Fruit fly (Drosophila melanogaster) whole organism, embryonic: Measurements from ENCODE around the gene Drsl1.

Experiments used
- ATbp ChIP-seq: fragments of 200-800 bp; sonication (Bioruptor generic); optimal IDR thresholded peaks from 2 replicates; lab custom pipeline; 2017; ENCODE audit warnings: missing biosample characterization, mild to moderate bottlenecking, missing genetic modification characterization, missing genetic modification reagents
- Adf1 ChIP-seq: fragments of 200-800 bp; sonication (Bioruptor generic); IDR thresholded peaks from 2 replicates; pipeline ENCODE4 v1.3.6; 2022; ENCODE audit warnings: missing biosample characterization, missing genetic modification characterization
- B-H2 ChIP-seq: fragments of 200-800 bp; sonication (Bioruptor generic); optimal IDR thresholded peaks from 2 replicates; lab custom pipeline; 2018; ENCODE audit warnings: missing biosample characterization, mild to moderate bottlenecking, missing genetic modification characterization
- CG10462 ChIP-seq: fragments of 200-800 bp; sonication (Bioruptor generic); optimal IDR thresholded peaks from 2 replicates; lab custom pipeline; 2016; ENCODE audit warnings: missing biosample characterization, missing genetic modification characterization
- CG10979 ChIP-seq: fragments of 200-800 bp; sonication (Bioruptor generic); optimal IDR thresholded peaks from 2 replicates; lab custom pipeline; 2018; ENCODE audit warnings: missing biosample characterization, mild to moderate bottlenecking, missing genetic modification characterization, moderate library complexity
- CG13296 ChIP-seq: fragments of 200-800 bp; sonication (Bioruptor generic); optimal IDR thresholded peaks from 3 replicates; lab custom pipeline; 2018; ENCODE audit warnings: missing biosample characterization, mild to moderate bottlenecking, missing genetic modification characterization
- CG15269 ChIP-seq: fragments of 200-800 bp; sonication (Bioruptor generic); optimal IDR thresholded peaks from 2 replicates; lab custom pipeline; 2018; ENCODE audit warnings: missing biosample characterization, mild to moderate bottlenecking, missing genetic modification characterization, moderate library complexity
- CG15479 ChIP-seq: fragments of 200-800 bp; sonication (Bioruptor generic); optimal IDR thresholded peaks from 3 replicates; lab custom pipeline; 2019; ENCODE audit warnings: missing biosample characterization, mild to moderate bottlenecking, missing genetic modification characterization, moderate library complexity
- CG1647 ChIP-seq: fragments of 200-800 bp; sonication (Bioruptor generic); optimal IDR thresholded peaks from 3 replicates; lab custom pipeline; 2016; ENCODE audit warnings: missing biosample characterization, missing genetic modification characterization
- CG18599 ChIP-seq: fragments of 200-800 bp; sonication (Bioruptor generic); optimal IDR thresholded peaks from 3 replicates; lab custom pipeline; 2017; ENCODE audit warnings: missing biosample characterization, missing genetic modification characterization, mild to moderate bottlenecking, moderate library complexity, missing genetic modification reagents
- CG2120 ChIP-seq: fragments of 200-800 bp; sonication (Bioruptor generic); optimal IDR thresholded peaks from 3 replicates; lab custom pipeline; 2016; ENCODE audit warnings: missing biosample characterization, missing genetic modification characterization
- CG2678 ChIP-seq: fragments of 200-800 bp; sonication (Bioruptor generic); optimal IDR thresholded peaks from 3 replicates; lab custom pipeline; 2019; ENCODE audit warnings: missing biosample characterization, mild to moderate bottlenecking, missing genetic modification characterization, moderate library complexity
- CG3065 ChIP-seq: fragments of 200-800 bp; sonication (Bioruptor generic); optimal IDR thresholded peaks from 2 replicates; lab custom pipeline; 2016; ENCODE audit warnings: missing biosample characterization, missing genetic modification characterization
- CG32772 ChIP-seq: fragments of 200-800 bp; sonication (Bioruptor generic); IDR thresholded peaks from 2 replicates; pipeline ENCODE4 v1.3.6; 2022; ENCODE audit warnings: missing biosample characterization, missing genetic modification characterization
- CG3726 ChIP-seq: fragments of 200-800 bp; sonication (Bioruptor generic); IDR thresholded peaks from 3 replicates; pipeline ENCODE4, ENCODE4 v1.3.6; 2022; ENCODE audit warnings: missing biosample characterization, missing genetic modification characterization
- CG6683 ChIP-seq: fragments of 200-800 bp; sonication (Bioruptor generic); optimal IDR thresholded peaks from 2 replicates; lab custom pipeline; 2017; ENCODE audit warnings: missing biosample characterization, mild to moderate bottlenecking, missing genetic modification characterization, missing genetic modification reagents
- CG7839 ChIP-seq: fragments of 200-800 bp; sonication (Bioruptor generic); optimal IDR thresholded peaks from 3 replicates; lab custom pipeline; 2018; ENCODE audit warnings: missing biosample characterization, mild to moderate bottlenecking, missing genetic modification characterization, moderate library complexity
- CG8290 ChIP-seq, 3 experiments: fragments of 200-800 bp; sonication (Bioruptor generic); optimal IDR thresholded peaks; 2 replicates each; lab custom pipeline; 2016 to 2019; ENCODE audit warnings: missing biosample characterization in 3 of 3, missing genetic modification characterization in 3 of 3, mild to moderate bottlenecking in 2 of 3, moderate library complexity in 1 of 3
- CG8388 ChIP-seq: fragments of 200-800 bp; sonication (Bioruptor generic); optimal IDR thresholded peaks from 2 replicates; lab custom pipeline; 2019; ENCODE audit warnings: missing biosample characterization, mild to moderate bottlenecking, missing genetic modification characterization, moderate library complexity
- CG9817 ChIP-seq: fragments of 200-800 bp; sonication (Bioruptor generic); optimal IDR thresholded peaks from 2 replicates; lab custom pipeline; 2018; ENCODE audit warnings: missing biosample characterization, mild to moderate bottlenecking, missing genetic modification characterization, moderate library complexity
- CoRest ChIP-seq: fragments of 200-800 bp; sonication (Bioruptor generic); optimal IDR thresholded peaks from 3 replicates; lab custom pipeline; 2018; ENCODE audit warnings: missing biosample characterization, mild to moderate bottlenecking, missing genetic modification characterization, moderate library complexity
- Ets65A ChIP-seq: fragments of 200-800 bp; sonication (Bioruptor generic); peaks from one replicate; lab custom pipeline; 2016; ENCODE audit warnings: missing biosample characterization, missing genetic modification characterization
- Fer1 ChIP-seq: fragments of 200-800 bp; sonication (Bioruptor generic); optimal IDR thresholded peaks from 2 replicates; lab custom pipeline; 2017; ENCODE audit warnings: missing biosample characterization, mild to moderate bottlenecking, missing genetic modification characterization
- Gug ChIP-seq: fragments of 200-800 bp; sonication (Bioruptor generic); IDR thresholded peaks from 4 replicates; pipeline ENCODE4 v1.3.6; 2022; ENCODE audit warnings: missing biosample characterization, missing genetic modification characterization
- H15 ChIP-seq: fragments of 200-800 bp; sonication (Bioruptor generic); IDR thresholded peaks from 3 replicates; pipeline ENCODE4 v1.3.6; 2022; ENCODE audit warnings: missing biosample characterization, missing genetic modification characterization
- Hr78 ChIP-seq, 2 experiments: fragments of 200-800 bp in 1 of 2; fragments of >200 bp in 1 of 2; sonication (Bioruptor generic) in 1 of 2; optimal IDR thresholded peaks; 2 replicates each; lab custom pipeline; 2017 to 2019; ENCODE audit warnings: missing biosample characterization in 2 of 2, missing genetic modification characterization in 2 of 2, mild to moderate bottlenecking in 1 of 2, moderate library complexity in 1 of 2
- Lpt ChIP-seq: fragments of >200 bp; optimal IDR thresholded peaks from 2 replicates; lab custom pipeline; 2018; ENCODE audit warnings: missing biosample characterization, missing genetic modification characterization
- MBD-R2 ChIP-seq: fragments of 200-800 bp; sonication (Bioruptor generic); IDR thresholded peaks from 2 replicates; pipeline ENCODE4 v1.3.6; 2022; ENCODE audit warnings: missing biosample characterization, missing genetic modification characterization
- MESR4 ChIP-seq: fragments of 200-800 bp; sonication (Bioruptor generic); optimal IDR thresholded peaks from 2 replicates; lab custom pipeline; 2018; ENCODE audit warnings: missing biosample characterization, mild to moderate bottlenecking, missing genetic modification characterization, moderate library complexity
- Meics ChIP-seq: fragments of 200-800 bp; sonication (Bioruptor generic); optimal IDR thresholded peaks from 2 replicates; lab custom pipeline; 2017; ENCODE audit warnings: missing biosample characterization, mild to moderate bottlenecking, missing genetic modification characterization
- Mes4 ChIP-seq: fragments of 200-800 bp; sonication (Bioruptor generic); optimal IDR thresholded peaks from 2 replicates; lab custom pipeline; 2016; ENCODE audit warnings: missing biosample characterization, missing genetic modification characterization
- NfI ChIP-seq: fragments of 200-800 bp; sonication (Bioruptor generic); optimal IDR thresholded peaks from 3 replicates; lab custom pipeline; 2018; ENCODE audit warnings: missing biosample characterization, mild to moderate bottlenecking, missing genetic modification characterization, moderate library complexity
- Ptx1 ChIP-seq: fragments of 200-800 bp; sonication (Bioruptor generic); IDR thresholded peaks from 2 replicates; pipeline ENCODE4 v1.3.6; 2022; ENCODE audit warnings: missing biosample characterization, missing genetic modification characterization
- Six4 ChIP-seq: fragments of 200-800 bp; sonication (Bioruptor generic); optimal IDR thresholded peaks from 2 replicates; lab custom pipeline; 2016; ENCODE audit warnings: missing biosample characterization, missing genetic modification characterization
- ash1 ChIP-seq: fragments of 200-800 bp; sonication (Bioruptor generic); optimal IDR thresholded peaks from 2 replicates; lab custom pipeline; 2018; ENCODE audit warnings: missing biosample characterization, mild to moderate bottlenecking, missing genetic modification characterization
- az2 ChIP-seq: fragments of 200-800 bp; sonication (Bioruptor generic); optimal IDR thresholded peaks from 3 replicates; lab custom pipeline; 2016; ENCODE audit warnings: missing biosample characterization, missing genetic modification characterization
- bowl ChIP-seq: fragments of 200-800 bp; sonication (Bioruptor generic); IDR thresholded peaks from 2 replicates; pipeline ENCODE4 v1.3.6; 2022; ENCODE audit warnings: missing biosample characterization, missing genetic modification characterization
- crc ChIP-seq: fragments of 200-800 bp; sonication (Bioruptor generic); optimal IDR thresholded peaks from 2 replicates; lab custom pipeline; 2016; ENCODE audit warnings: missing biosample characterization, missing genetic modification characterization
- dpn ChIP-seq, 2 experiments: fragments of 200-800 bp; sonication (Bioruptor generic); optimal IDR thresholded peaks; 3 replicates each; lab custom pipeline; 2016; ENCODE audit warnings: missing biosample characterization in 2 of 2, missing genetic modification characterization in 2 of 2
- nom ChIP-seq: fragments of 200-800 bp; sonication (Bioruptor generic); optimal IDR thresholded peaks from 2 replicates; lab custom pipeline; 2017; ENCODE audit warnings: missing biosample characterization, missing genetic modification characterization, mild to moderate bottlenecking, moderate library complexity, missing genetic modification reagents
- org-1 ChIP-seq: fragments of 200-800 bp; sonication (Bioruptor generic); optimal IDR thresholded peaks from 2 replicates; lab custom pipeline; 2017; ENCODE audit warnings: missing biosample characterization, missing genetic modification characterization
- p53 ChIP-seq: fragments of 200-800 bp; sonication (Bioruptor generic); optimal IDR thresholded peaks from 2 replicates; lab custom pipeline; 2016; ENCODE audit warnings: missing biosample characterization, missing genetic modification characterization
- scrt ChIP-seq: fragments of 200-800 bp; sonication (Bioruptor generic); optimal IDR thresholded peaks from 2 replicates; lab custom pipeline; 2018; ENCODE audit warnings: missing biosample characterization, mild to moderate bottlenecking, missing genetic modification characterization, moderate library complexity
- sens-2 ChIP-seq: fragments of 200-800 bp; sonication (Bioruptor generic); IDR thresholded peaks from 2 replicates; pipeline ENCODE4 v1.3.6; 2022; ENCODE audit warnings: missing biosample characterization, missing genetic modification characterization
- sob ChIP-seq: fragments of 200-800 bp; sonication (Bioruptor generic); IDR thresholded peaks from 2 replicates; pipeline ENCODE4 v1.3.6; 2022; ENCODE audit warnings: missing biosample characterization, missing genetic modification characterization
- stc ChIP-seq: fragments of 200-800 bp; sonication (Bioruptor generic); IDR thresholded peaks from 2 replicates; pipeline ENCODE4 v1.3.6; 2022; ENCODE audit warnings: missing biosample characterization, missing genetic modification characterization
- tgo ChIP-seq: fragments of 200-800 bp; sonication (Bioruptor generic); IDR thresholded peaks from 3 replicates; pipeline ENCODE4 v1.3.6; 2022; ENCODE audit warnings: missing biosample characterization, missing genetic modification characterization
- tup ChIP-seq: fragments of 200-800 bp; sonication (Bioruptor generic); optimal IDR thresholded peaks from 2 replicates; lab custom pipeline; 2016; ENCODE audit warnings: missing biosample characterization, mild to moderate bottlenecking, missing genetic modification characterization, moderate library complexity

The Drsl1 gene

DNA sequence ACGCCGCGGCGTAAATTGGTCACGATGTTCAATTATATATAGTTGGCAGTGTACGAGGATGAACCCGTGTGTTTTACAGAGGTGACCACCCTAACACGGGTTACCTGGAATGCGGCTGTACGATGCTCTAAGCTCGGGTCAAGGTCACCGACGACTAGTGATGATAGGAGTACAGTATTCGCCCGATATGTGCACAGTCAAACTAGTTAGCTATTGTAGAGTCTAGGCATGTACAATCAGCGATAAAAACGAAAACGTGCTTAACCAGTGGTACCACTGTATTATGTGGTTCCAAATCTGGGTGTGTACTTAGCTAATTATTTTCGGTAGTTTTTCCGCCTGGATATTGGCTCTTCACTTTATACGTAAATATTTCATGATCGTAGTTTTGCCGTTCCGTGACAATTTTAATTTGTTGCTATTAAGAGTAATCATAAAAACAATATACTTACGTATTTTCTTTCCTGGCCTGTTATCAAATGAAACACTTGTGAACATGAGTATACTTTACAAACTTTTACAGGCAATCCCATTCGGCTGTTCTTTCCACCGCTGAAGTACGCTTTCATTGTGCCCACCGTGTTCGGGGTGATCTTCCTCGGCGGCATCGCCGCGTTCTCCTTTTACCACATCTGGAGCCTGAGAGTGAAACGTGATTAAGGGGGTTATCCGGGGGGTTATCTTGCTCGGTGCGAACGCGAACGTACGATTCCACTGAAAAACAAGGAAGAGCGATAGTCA lies 15.4 kb downstream of the Drsl1 start (continued):
- TF ChIP-seq MESR4 = no peak
- peak; percentile 35; the same call in 1 of the 2 replicates for TF ChIP-seq CG32772
- no peak for TF ChIP-seq tup (GFP tag; lab: Kevin White, UChicago)
- no peak for TF ChIP-seq CG15479 (GFP tag; lab: Kevin White, UChicago)
- no peak for TF ChIP-seq ATbp
- peak; percentile 52 for TF ChIP-seq CG15269 (tag; lab: Kevin White, UChicago)
- TF ChIP-seq CoRest = peak; percentile 14
- TF ChIP-seq CG3065 (GFP tag; lab: Kevin White, UChicago) = no peak
- peak; percentile 17 for TF ChIP-seq CG1647 (GFP tag; lab: Kevin White, UChicago)
- no peak for TF ChIP-seq sens-2 (GFP tag; lab: Robert Waterston, UW)
- peak; percentile 46 for TF ChIP-seq Fer1
- no peak for TF ChIP-seq bowl
- no peak for TF ChIP-seq H15 (GFP tag; lab: Robert Waterston, UW)
- no peak for TF ChIP-seq CG10462 (GFP tag; lab: Kevin White, UChicago)
- peak; percentile 42 for TF ChIP-seq CG7839 (tag; lab: Kevin White, UChicago)
- TF ChIP-seq CG2678 (tag; lab: Kevin White, UChicago) = peak; percentile 36
- TF ChIP-seq CG6683 (GFP tag; lab: Kevin White, UChicago) = no peak
- TF ChIP-seq CG8290 (GFP tag; optimal IDR thresholded peaks at IDR 0.05; lab: Kevin White, UChicago) = no peak
- TF ChIP-seq CG8290 (tag; optimal IDR thresholded peaks at IDR 0.05; lab: Kevin White, UChicago) = peak in 1 of 2 experiments; percentile 75
- peak; percentile 56 for TF ChIP-seq CG2120 (GFP tag; lab: Kevin White, UChicago)
- TF ChIP-seq Ets65A (GFP tag; lab: Kevin White, UChicago) = peak; percentile 44
- peak in 1 of 2 experiments; percentile 97 for TF ChIP-seq Hr78 (GFP tag; optimal IDR thresholded peaks at IDR 0.05; lab: Kevin White, UChicago)
- peak; percentile 4 for TF ChIP-seq CG9817 (tag; lab: Kevin White, UChicago)
- peak; percentile 13; the same call in 1 of the 2 replicates for TF ChIP-seq stc (GFP tag; lab: Robert Waterston, UW)
- 0 out of 3 replicates have a peak, but pooled peaks have one; percentile 12 for TF ChIP-seq CG3726
- no peak for TF ChIP-seq p53 (GFP tag; lab: Kevin White, UChicago)
- TF ChIP-seq Six4 (GFP tag; lab: Kevin White, UChicago) = no peak
- TF ChIP-seq Mes4 = no peak
- TF ChIP-seq CG18599 (GFP tag; lab: Kevin White, UChicago) = peak; percentile 69
- TF ChIP-seq dpn (GFP tag; optimal IDR thresholded peaks at IDR 0.05; lab: Kevin White, UChicago) = peak; percentile 6 to 33
- peak; percentile 69 for TF ChIP-seq CG8388
- TF ChIP-seq ash1 (GFP tag; lab: Kevin White, UChicago) = no peak
- TF ChIP-seq NfI (GFP tag; lab: Kevin White, UChicago) = peak; percentile 3
- peak; percentile 38; the same call in 1 of the 2 replicates for TF ChIP-seq Ptx1 (GFP tag; lab: Robert Waterston, UW)
- TF ChIP-seq crc (GFP tag; lab: Kevin White, UChicago) = peak; percentile 6
- peak; percentile 46 for TF ChIP-seq Meics
- TF ChIP-seq az2 = peak; percentile 10
- TF ChIP-seq Gug = peak; percentile 6; the same call in 1 of the 4 replicates
- no peak for TF ChIP-seq Lpt
- TF ChIP-seq tgo = no peak
- TF ChIP-seq nom (GFP tag; lab: Kevin White, UChicago) = no peak
- no peak for TF ChIP-seq sob (GFP tag; lab: Robert Waterston, UW)
- no peak for TF ChIP-seq B-H2 (GFP tag; lab: Kevin White, UChicago)
- peak; percentile 31 for TF ChIP-seq org-1 (GFP tag; lab: Kevin White, UChicago)
- TF ChIP-seq CG13296 = peak; percentile 51
- peak; percentile 6 for TF ChIP-seq CG10979 (tag; lab: Kevin White, UChicago)
- peak; percentile 12; the same call in 1 of the 2 replicates for TF ChIP-seq MBD-R2 (GFP tag; lab: Robert Waterston, UW)
- 0 out of 2 replicates have a peak, but pooled peaks have one; percentile 10 for TF ChIP-seq Adf1
- no peak for TF ChIP-seq scrt (GFP tag; lab: Kevin White, UChicago)
